Worm (Caenorhabditis elegans): ENCODE results near the gene T26H5.8.

DNA sequence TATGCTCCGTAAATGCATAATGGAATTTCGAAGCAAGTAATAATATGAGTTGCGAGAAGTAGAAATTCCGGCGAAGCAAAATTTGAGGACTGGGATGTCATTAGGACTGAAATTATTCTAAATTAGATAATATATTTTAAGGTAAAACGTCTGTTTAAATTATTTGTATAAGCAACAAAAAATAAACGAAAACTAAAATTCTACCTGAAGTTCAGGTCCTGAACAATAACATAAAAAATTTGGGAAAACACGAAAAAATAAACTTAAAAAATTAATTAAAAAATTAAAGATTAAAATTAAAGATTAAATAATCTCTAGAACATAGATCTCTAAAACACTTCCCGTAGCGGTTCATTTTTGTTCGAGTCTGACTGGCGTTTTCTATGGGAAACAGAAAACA lies 52.7 kb downstream of the T26H5.8 start, which contains the start of gene srh-251:
- no peak for TF ChIP-seq him-1 (tag; optimal IDR thresholded peaks at IDR 0.05)
- TF ChIP-seq dao-5 (tag; optimal IDR thresholded peaks at IDR 0.05), result no peak
- TF ChIP-seq W03F9.2 (tag; optimal IDR thresholded peaks at IDR 0.05), result no peak

Data from whole organism, L4/young adult.